Fruit fly (Drosophila melanogaster) S2 (cell line): Measurements from ENCODE around the gene dmrt93B.

ENCODE experiments used
- CG8478 ChIP-seq: fragments of >200 bp; optimal IDR thresholded peaks from 2 replicates; lab custom pipeline; 2018
- CTCF ChIP-seq, 2 experiments: fragments of >200 bp; optimal IDR thresholded peaks; 2 replicates each; lab custom pipeline; 2018

DNA sequence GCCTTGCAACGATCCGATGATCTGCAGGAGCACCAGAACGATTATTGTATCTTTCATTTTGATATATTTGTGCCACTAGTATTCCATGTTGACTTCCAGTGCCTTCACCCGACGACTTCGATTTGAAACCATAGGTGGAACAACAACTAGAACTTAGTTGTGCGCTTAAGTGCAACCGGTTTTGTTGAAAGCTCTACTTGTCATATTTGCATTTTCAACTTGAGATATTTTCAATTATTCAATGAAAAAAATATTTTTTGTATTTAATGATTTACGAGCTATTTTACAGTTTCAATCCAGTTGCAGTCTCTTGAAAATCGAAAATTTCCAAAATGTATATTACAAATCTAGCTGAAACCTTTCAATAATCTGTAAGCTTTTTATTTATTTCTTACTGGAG is 26.9 kb upstream of the dmrt93B start, which contains the start of gene CG31207:
- TF ChIP-seq CG8478 (lab: Kevin White, UChicago) (no peak), CTCF (optimal IDR thresholded peaks at IDR 0.05; lab: Kevin White, UChicago) (no peak)
